Worm (Caenorhabditis elegans): ENCODE results near the gene C30G12.2.

C30G12.2 gene

ce11 chrII:7338995-7339394, 48.8 kb downstream of the C30G12.2 start, which contains the start of gene nhr-21:
Gene nhr-21 (plus strand): TSS chrII:7339229.
- TF ChIP-seq cey-2 (tag; optimal IDR thresholded peaks at IDR 0.05; ENCODE audit: borderline replicate concordance, insufficient read depth): peak; percentile 19
- TF ChIP-seq nhr-76 (tag; optimal IDR thresholded peaks at IDR 0.05): no peak
- peak in 1 of 2 experiments; percentile 52 for TF ChIP-seq lsy-2 (tag; optimal IDR thresholded peaks at IDR 0.05)
- TF ChIP-seq zip-11 (GFP tag; IDR thresholded peaks at IDR 0.05): no peak
- TF ChIP-seq F49E8.2 (tag; optimal IDR thresholded peaks at IDR 0.05; ENCODE audit: borderline replicate concordance): no peak
- peak; percentile 16 for TF ChIP-seq nhr-25 (tag; optimal IDR thresholded peaks at IDR 0.05; ENCODE audit: borderline replicate concordance, insufficient read depth)
- no peak for TF ChIP-seq lin-15B (tag; optimal IDR thresholded peaks at IDR 0.05)
- peak in 1 of 2 experiments; percentile 76 for TF ChIP-seq mdl-1 (tag; optimal IDR thresholded peaks at IDR 0.05)
- peak; percentile 79 for TF ChIP-seq hlh-30 (tag; optimal IDR thresholded peaks at IDR 0.05; ENCODE audit: insufficient read depth)
- peak in 1 of 2 experiments; percentile 87 for TF ChIP-seq unc-62 (GFP tag; optimal IDR thresholded peaks at IDR 0.05 in 1 of 2)
- no peak for TF ChIP-seq unc-62 (tag; optimal IDR thresholded peaks at IDR 0.05)
- 0 out of 2 replicates have a peak, but pooled peaks have one; percentile 26 for TF ChIP-seq lin-1 (GFP tag; IDR thresholded peaks at IDR 0.05)
- peak; percentile 70 for TF ChIP-seq hlh-11 (tag; optimal IDR thresholded peaks at IDR 0.05)
- TF ChIP-seq nhr-28 (tag; optimal IDR thresholded peaks at IDR 0.05): peak; percentile 87
- peak; percentile 17 for TF ChIP-seq mep-1 (tag; optimal IDR thresholded peaks at IDR 0.05)
- peak; percentile 42 for TF ChIP-seq nhr-11 (tag; optimal IDR thresholded peaks at IDR 0.05)
- TF ChIP-seq mxl-3 (GFP tag; optimal IDR thresholded peaks at IDR 0.05): peak; percentile 64
- TF ChIP-seq nhr-48 (tag; optimal IDR thresholded peaks at IDR 0.05): no peak
- TF ChIP-seq dmd-6 (GFP tag; IDR thresholded peaks at IDR 0.05): peak; percentile 57; the same call in 1 of the 2 replicates
- no peak for TF ChIP-seq zag-1 (tag; optimal IDR thresholded peaks at IDR 0.05)

- TF ChIP-seq gei-8 (GFP tag; optimal IDR thresholded peaks at IDR 0.05) (no peak), pha-4 (GFP tag; IDR thresholded peaks at IDR 0.05) (no peak), pha-4 (tag; optimal IDR thresholded peaks at IDR 0.05) (peak; percentile 85), madf-5 (GFP tag; IDR thresholded peaks at IDR 0.05) (no peak), lin-38 (GFP tag; IDR thresholded peaks at IDR 0.05) (no peak), nhr-76 (tag; optimal IDR thresholded peaks at IDR 0.05) (no peak), ZK546.5 (tag; optimal IDR thresholded peaks at IDR 0.05) (no peak), dmd-6 (GFP tag; IDR thresholded peaks at IDR 0.05) (0 out of 2 replicates have a peak, but pooled peaks have one; percentile 18), ces-1 (GFP tag; optimal IDR thresholded peaks at IDR 0.05) (no peak), nhr-28 (tag; optimal IDR thresholded peaks at IDR 0.05) (peak; percentile 5)
Observed at ce11 chrII:7340703-7341102, 50.5 kb downstream of the C30G12.2 start.
